Fruit fly (Drosophila melanogaster) whole organism, embryonic: Measurements from ENCODE around the gene CG7860.

ENCODE experiments used
- Abd-B ChIP-seq: fragments of 200-800 bp; sonication (Bioruptor generic); optimal IDR thresholded peaks from 2 replicates; lab custom pipeline; 2018; ENCODE audit warnings: missing biosample characterization, mild to moderate bottlenecking, missing genetic modification characterization, moderate library complexity
- CG10274 ChIP-seq: fragments of 200-800 bp; sonication (Bioruptor generic); optimal IDR thresholded peaks from 3 replicates; lab custom pipeline; 2017; ENCODE audit warnings: missing biosample characterization, mild to moderate bottlenecking, missing genetic modification characterization
- CG11398 ChIP-seq: fragments of 200-800 bp; sonication (Bioruptor generic); optimal IDR thresholded peaks from 2 replicates; lab custom pipeline; 2016; ENCODE audit warnings: missing biosample characterization, missing genetic modification characterization
- CG1233 ChIP-seq: fragments of 200-800 bp; sonication (Bioruptor generic); optimal IDR thresholded peaks from 4 replicates; lab custom pipeline; 2018; ENCODE audit warnings: missing biosample characterization, mild to moderate bottlenecking, missing genetic modification characterization
- CG12942 ChIP-seq: fragments of 200-800 bp; sonication (Bioruptor generic); optimal IDR thresholded peaks from 3 replicates; lab custom pipeline; 2016; ENCODE audit warnings: missing biosample characterization, missing genetic modification characterization
- CG14860 ChIP-seq: fragments of 200-800 bp; sonication (Bioruptor generic); IDR thresholded peaks from 3 replicates; pipeline ENCODE4 v1.3.6; 2022; ENCODE audit warnings: missing biosample characterization, missing genetic modification characterization; ENCODE audit not compliant: partially characterized antibody
- CG15011 ChIP-seq: fragments of 200-800 bp; sonication (Bioruptor generic); optimal IDR thresholded peaks from 3 replicates; lab custom pipeline; 2018; ENCODE audit warnings: missing biosample characterization, mild to moderate bottlenecking, missing genetic modification characterization
- CG15479 ChIP-seq: fragments of 200-800 bp; sonication (Bioruptor generic); optimal IDR thresholded peaks from 3 replicates; lab custom pipeline; 2019; ENCODE audit warnings: missing biosample characterization, mild to moderate bottlenecking, missing genetic modification characterization, moderate library complexity
- CG1603 ChIP-seq: fragments of 200-800 bp; sonication (Bioruptor generic); optimal IDR thresholded peaks from 2 replicates; lab custom pipeline; 2019; ENCODE audit warnings: missing biosample characterization, mild to moderate bottlenecking, missing genetic modification characterization, moderate library complexity
- CG17612 ChIP-seq: fragments of 200-800 bp; sonication (Bioruptor generic); IDR thresholded peaks from 2 replicates; pipeline ENCODE4 v1.3.6; 2022; ENCODE audit warnings: missing biosample characterization, missing genetic modification characterization
- CG2875 ChIP-seq: fragments of 200-800 bp; sonication (Bioruptor generic); optimal IDR thresholded peaks from 2 replicates; lab custom pipeline; 2017; ENCODE audit warnings: missing biosample characterization, mild to moderate bottlenecking, missing genetic modification characterization, missing genetic modification reagents
- CG3847 ChIP-seq: fragments of 200-800 bp; sonication (Bioruptor generic); IDR thresholded peaks from 2 replicates; pipeline ENCODE4 v1.3.6; 2022; ENCODE audit warnings: missing biosample characterization, missing genetic modification characterization
- CG8388 ChIP-seq: fragments of 200-800 bp; sonication (Bioruptor generic); optimal IDR thresholded peaks from 2 replicates; lab custom pipeline; 2019; ENCODE audit warnings: missing biosample characterization, mild to moderate bottlenecking, missing genetic modification characterization, moderate library complexity
- CG8924 ChIP-seq: fragments of 200-800 bp; optimal IDR thresholded peaks from 3 replicates; lab custom pipeline; 2019; ENCODE audit warnings: missing biosample characterization, mild to moderate bottlenecking, missing genetic modification characterization, moderate library complexity
- Dbx ChIP-seq: fragments of 200-800 bp; sonication (Bioruptor generic); IDR thresholded peaks from 3 replicates; pipeline ENCODE4 v1.3.6; 2022; ENCODE audit warnings: missing biosample characterization, missing genetic modification characterization
- Dip2 ChIP-seq: fragments of 200-800 bp; sonication (Bioruptor generic); IDR thresholded peaks from 2 replicates; pipeline ENCODE4 v1.3.6; 2022; ENCODE audit warnings: missing biosample characterization, missing genetic modification characterization
- Fer3 ChIP-seq: fragments of 200-800 bp; sonication (Bioruptor generic); optimal IDR thresholded peaks from 2 replicates; lab custom pipeline; 2018; ENCODE audit warnings: missing biosample characterization, mild to moderate bottlenecking, missing genetic modification characterization, moderate library complexity
- HLH3B ChIP-seq: fragments of 200-800 bp; sonication (Bioruptor generic); IDR thresholded peaks from 2 replicates; pipeline ENCODE4 v1.3.6; 2022; ENCODE audit warnings: missing biosample characterization, missing genetic modification characterization
- HLH4C ChIP-seq: fragments of 200-800 bp; sonication (Bioruptor generic); IDR thresholded peaks from 3 replicates; pipeline ENCODE4 v1.3.6; 2022; ENCODE audit warnings: missing biosample characterization, missing genetic modification characterization; ENCODE audit not compliant: partially characterized antibody
- HmgZ ChIP-seq: fragments of 200-800 bp; sonication (Bioruptor generic); optimal IDR thresholded peaks from 2 replicates; lab custom pipeline; 2018; ENCODE audit warnings: missing biosample characterization, mild to moderate bottlenecking, missing genetic modification characterization
- Hmx ChIP-seq: fragments of 200-800 bp; sonication (Bioruptor generic); optimal IDR thresholded peaks from 2 replicates; lab custom pipeline; 2016; ENCODE audit warnings: missing biosample characterization, missing genetic modification characterization
- Neu2 ChIP-seq: fragments of 200-800 bp; sonication (Bioruptor generic); optimal IDR thresholded peaks from 3 replicates; lab custom pipeline; 2016; ENCODE audit warnings: missing biosample characterization, missing genetic modification characterization, borderline replicate concordance
- Rfx ChIP-seq: fragments of 200-800 bp; sonication (Bioruptor generic); IDR thresholded peaks from 2 replicates; pipeline ENCODE4 v1.3.6; 2022; ENCODE audit warnings: missing biosample characterization, missing genetic modification characterization
- Rx ChIP-seq: fragments of 200-800 bp; sonication (Bioruptor generic); IDR thresholded peaks from 2 replicates; pipeline ENCODE4 v1.3.6; 2022; ENCODE audit warnings: missing biosample characterization, missing genetic modification characterization
- Sin3A ChIP-seq: fragments of >200 bp; optimal IDR thresholded peaks from 2 replicates; lab custom pipeline; 2018
- Usf ChIP-seq: fragments of 200-800 bp; sonication (Bioruptor generic); optimal IDR thresholded peaks from 2 replicates; lab custom pipeline; 2017; ENCODE audit warnings: missing genotype, missing biosample characterization, missing genetic modification characterization
- aop ChIP-seq: fragments of 200-800 bp; sonication (Bioruptor generic); IDR thresholded peaks from 2 replicates; pipeline ENCODE4 v1.3.6; 2022; ENCODE audit warnings: missing biosample characterization, missing genetic modification characterization
- ap ChIP-seq: fragments of 200-800 bp; sonication (Bioruptor generic); IDR thresholded peaks from 2 replicates; pipeline ENCODE4 v1.3.6; 2022; ENCODE audit warnings: missing biosample characterization, missing genetic modification characterization
- bbx ChIP-seq: fragments of 200-800 bp; sonication (Bioruptor generic); IDR thresholded peaks from 2 replicates; pipeline ENCODE4 v1.3.6; 2022; ENCODE audit warnings: missing biosample characterization, missing genetic modification characterization; ENCODE audit not compliant: partially characterized antibody
- bigmax ChIP-seq: fragments of 200-800 bp; sonication (Bioruptor generic); optimal IDR thresholded peaks from 2 replicates; lab custom pipeline; 2018; ENCODE audit warnings: missing biosample characterization, mild to moderate bottlenecking, missing genetic modification characterization
- crol ChIP-seq: fragments of 200-800 bp; sonication (Bioruptor generic); IDR thresholded peaks from 2 replicates; pipeline ENCODE4 v1.3.6; 2022; ENCODE audit warnings: missing biosample characterization, missing genetic modification characterization
- cwo ChIP-seq: fragments of 200-800 bp; sonication (Bioruptor generic); optimal IDR thresholded peaks from 3 replicates; lab custom pipeline; 2017; ENCODE audit warnings: missing biosample characterization, missing genetic modification characterization, mild to moderate bottlenecking, moderate library complexity, missing genetic modification reagents
- dmrt11E ChIP-seq: fragments of 200-800 bp; sonication (Bioruptor generic); optimal IDR thresholded peaks from 3 replicates; lab custom pipeline; 2018; ENCODE audit warnings: missing biosample characterization, mild to moderate bottlenecking, missing genetic modification characterization, moderate library complexity
- dpn ChIP-seq, 2 experiments: fragments of 200-800 bp; sonication (Bioruptor generic); optimal IDR thresholded peaks; 3 replicates each; lab custom pipeline; 2016; ENCODE audit warnings: missing biosample characterization in 2 of 2, missing genetic modification characterization in 2 of 2
- ewg ChIP-seq: fragments of 200-800 bp; sonication (Bioruptor generic); optimal IDR thresholded peaks from 3 replicates; lab custom pipeline; 2017; ENCODE audit warnings: mild to moderate bottlenecking, missing biosample characterization, missing genetic modification reagents, missing genetic modification characterization
- fd102C ChIP-seq: fragments of 200-800 bp; sonication (Bioruptor generic); optimal IDR thresholded peaks from 2 replicates; lab custom pipeline; 2018; ENCODE audit warnings: missing biosample characterization, mild to moderate bottlenecking, missing genetic modification characterization, moderate library complexity
- fru ChIP-seq: fragments of >200 bp; optimal IDR thresholded peaks from 2 replicates; lab custom pipeline; 2017
- gem ChIP-seq: fragments of 200-800 bp; sonication (Bioruptor generic); optimal IDR thresholded peaks from 2 replicates; lab custom pipeline; 2019; ENCODE audit warnings: missing biosample characterization, mild to moderate bottlenecking, missing genetic modification characterization, moderate library complexity
- gfzf ChIP-seq: fragments of 200-800 bp; sonication (Bioruptor generic); optimal IDR thresholded peaks from 2 replicates; lab custom pipeline; 2016; ENCODE audit warnings: missing biosample characterization, mild to moderate bottlenecking, missing genetic modification characterization, moderate library complexity
- h ChIP-seq: fragments of >200 bp; optimal IDR thresholded peaks from 2 replicates; lab custom pipeline; 2017
- hb ChIP-seq: fragments of 200-800 bp; sonication (Bioruptor generic); IDR thresholded peaks from 3 replicates; pipeline ENCODE4 v1.3.6; 2022; ENCODE audit warnings: missing biosample characterization, missing genetic modification characterization; ENCODE audit not compliant: partially characterized antibody
- maf-S ChIP-seq: fragments of 200-800 bp; sonication (Bioruptor generic); optimal IDR thresholded peaks from 2 replicates; lab custom pipeline; 2016; ENCODE audit warnings: missing biosample characterization, missing genetic modification characterization
- p53 ChIP-seq: fragments of 200-800 bp; sonication (Bioruptor generic); optimal IDR thresholded peaks from 2 replicates; lab custom pipeline; 2016; ENCODE audit warnings: missing biosample characterization, missing genetic modification characterization
- peb ChIP-seq: fragments of 200-800 bp; sonication (Bioruptor generic); IDR thresholded peaks from 2 replicates; pipeline ENCODE4 v1.3.6; 2022; ENCODE audit warnings: missing biosample characterization, missing genetic modification characterization
- pros ChIP-seq: fragments of 200-800 bp; sonication (Bioruptor generic); optimal IDR thresholded peaks from 3 replicates; lab custom pipeline; 2019; ENCODE audit warnings: missing biosample characterization, mild to moderate bottlenecking, missing genetic modification characterization, moderate library complexity
- ro ChIP-seq: fragments of 200-800 bp; sonication (Bioruptor generic); IDR thresholded peaks from 2 replicates; pipeline ENCODE4 v1.3.6; 2022; ENCODE audit warnings: missing biosample characterization, missing genetic modification characterization
- run ChIP-seq: fragments of 200-800 bp; sonication (Bioruptor generic); optimal IDR thresholded peaks from 3 replicates; lab custom pipeline; 2018; ENCODE audit warnings: missing biosample characterization, mild to moderate bottlenecking, missing genetic modification characterization
- sd ChIP-seq: fragments of 200-800 bp; sonication (Bioruptor generic); optimal IDR thresholded peaks from 3 replicates; lab custom pipeline; 2018; ENCODE audit warnings: missing biosample characterization, mild to moderate bottlenecking, missing genetic modification characterization, moderate library complexity
- seq ChIP-seq: fragments of 200-800 bp; sonication (Bioruptor generic); IDR thresholded peaks from 2 replicates; pipeline ENCODE4 v1.3.6; 2022; ENCODE audit warnings: missing biosample characterization, missing genetic modification characterization
- shn ChIP-seq: fragments of 200-800 bp; sonication (Bioruptor generic); optimal IDR thresholded peaks from 3 replicates; lab custom pipeline; 2016; ENCODE audit warnings: missing biosample characterization, missing genetic modification characterization
- vnd ChIP-seq: fragments of 200-800 bp; sonication (Bioruptor generic); IDR thresholded peaks from 3 replicates; pipeline ENCODE4 v1.3.6; 2022; ENCODE audit warnings: missing biosample characterization, missing genetic modification characterization; ENCODE audit not compliant: partially characterized antibody

Gene CG7860

dm6 chrX:15579579-15579978 lies 10.8 kb downstream of the CG7860 start (continued):
- TF ChIP-seq ro (GFP tag; lab: Robert Waterston, UW) (peak; percentile 50; the same call in 1 of the 2 replicates), pros (GFP tag; lab: Kevin White, UChicago) (no peak), gem (tag; lab: Kevin White, UChicago) (peak; percentile 91), dmrt11E (tag; lab: Kevin White, UChicago) (peak; percentile 87), sd (tag; lab: Kevin White, UChicago) (peak; percentile 81), HLH3B (GFP tag; lab: Robert Waterston, UW) (peak; percentile 86), maf-S (GFP tag; lab: Kevin White, UChicago) (peak; percentile 87), CG17612 (GFP tag; lab: Robert Waterston, UW) (peak; percentile 69), Fer3 (tag; lab: Kevin White, UChicago) (peak; percentile 93), bbx (GFP tag; lab: Robert Waterston, UW) (no peak), CG12942 (GFP tag; lab: Kevin White, UChicago) (peak; percentile 84), Neu2 (GFP tag; lab: Kevin White, UChicago) (peak; percentile 40), CG2875 (GFP tag; lab: Kevin White, UChicago) (peak; percentile 73), Abd-B (peak; percentile 75), CG1233 (GFP tag; lab: Kevin White, UChicago) (peak; percentile 92), hb (GFP tag; lab: Robert Waterston, UW) (no peak), Dbx (GFP tag; lab: Robert Waterston, UW) (peak; percentile 93), Usf (peak; percentile 80), bigmax (peak; percentile 34), CG15011 (GFP tag; lab: Kevin White, UChicago) (no peak), CG1603 (peak; percentile 94), CG8388 (peak; percentile 79), shn (peak; percentile 84), HLH4C (GFP tag; lab: Robert Waterston, UW) (no peak), dpn (GFP tag; optimal IDR thresholded peaks at IDR 0.05; lab: Kevin White, UChicago) (peak; percentile 93 to 96), vnd (GFP tag; lab: Robert Waterston, UW) (no peak), CG14860 (GFP tag; lab: Robert Waterston, UW) (no peak), CG8924 (peak; percentile 88), seq (GFP tag; lab: Robert Waterston, UW) (peak; percentile 92), p53 (GFP tag; lab: Kevin White, UChicago) (peak; percentile 72), ewg (GFP tag; lab: Kevin White, UChicago) (peak; percentile 69), HmgZ (peak; percentile 94), h (lab: Kevin White, UChicago) (no peak), CG11398 (GFP tag; lab: Kevin White, UChicago) (peak; percentile 86), fru (lab: Kevin White, UChicago) (no peak), Rx (GFP tag; lab: Robert Waterston, UW) (peak; percentile 87), cwo (GFP tag; lab: Kevin White, UChicago) (peak; percentile 90), Hmx (GFP tag; lab: Kevin White, UChicago) (peak; percentile 63), CG15479 (GFP tag; lab: Kevin White, UChicago) (peak; percentile 0), crol (GFP tag; lab: Robert Waterston, UW) (peak; percentile 62), Sin3A (lab: Kevin White, UChicago) (no peak), CG3847 (GFP tag; lab: Robert Waterston, UW) (peak; percentile 94), peb (GFP tag; lab: Robert Waterston, UW) (peak; percentile 78), ap (GFP tag; lab: Robert Waterston, UW) (peak; percentile 87), aop (GFP tag; lab: Robert Waterston, UW) (peak; percentile 80; the same call in 1 of the 2 replicates), CG10274 (GFP tag; lab: Kevin White, UChicago) (peak; percentile 84), gfzf (GFP tag; lab: Kevin White, UChicago) (peak; percentile 5), run (tag; lab: Kevin White, UChicago) (no peak), fd102C (peak; percentile 21), Dip2 (no peak; the same call in 1 of the 2 replicates), Rfx (GFP tag; lab: Robert Waterston, UW) (peak; percentile 98)
